Worm (Caenorhabditis elegans): ENCODE measurements around the gene Y37E11B.1.

Y37E11B.1 gene

ce11 chrIV:3551777-3552462 lies 27.5 kb upstream of the Y37E11B.1 start:
- TF ChIP-seq C38D4.7 (GFP tag; optimal IDR thresholded peaks at IDR 0.05) = peak; percentile 52
- TF ChIP-seq Y22D7AL.16 (tag; optimal IDR thresholded peaks at IDR 0.05) = peak; percentile 44
- TF ChIP-seq elt-4 (tag; optimal IDR thresholded peaks at IDR 0.05) = no peak
- TF ChIP-seq hlh-13 (GFP tag; optimal IDR thresholded peaks at IDR 0.05) = peak; percentile 4
- peak; percentile 36 for TF ChIP-seq zip-5 (tag; optimal IDR thresholded peaks at IDR 0.05)
- no peak for TF ChIP-seq ceh-9 (tag; optimal IDR thresholded peaks at IDR 0.05)
- 0 out of 2 replicates have a peak, but pooled peaks have one; percentile 32 for TF ChIP-seq ceh-45 (GFP tag; IDR thresholded peaks at IDR 0.05)
- TF ChIP-seq pha-4 (tag; optimal IDR thresholded peaks at IDR 0.05) = no peak
- TF ChIP-seq ceh-48 (tag; optimal IDR thresholded peaks at IDR 0.05) = peak; percentile 40
- no peak for TF ChIP-seq ahr-1 (tag; optimal IDR thresholded peaks at IDR 0.05)
- TF ChIP-seq odd-2 (tag; optimal IDR thresholded peaks at IDR 0.05) = peak; percentile 46
- peak; percentile 33 for TF ChIP-seq npax-4 (tag; optimal IDR thresholded peaks at IDR 0.05)
- TF ChIP-seq pat-9 (tag; optimal IDR thresholded peaks at IDR 0.05) = peak; percentile 49
- TF ChIP-seq hlh-8 (tag; optimal IDR thresholded peaks at IDR 0.05) = no peak
- no peak for TF ChIP-seq mec-3 (tag; optimal IDR thresholded peaks at IDR 0.05; ENCODE audit: borderline replicate concordance)
- TF ChIP-seq ceh-6 (GFP tag; optimal IDR thresholded peaks at IDR 0.05) = peak; percentile 56
- no peak for TF ChIP-seq ref-2 (tag; optimal IDR thresholded peaks at IDR 0.05)
- TF ChIP-seq K09A11.1 (tag; optimal IDR thresholded peaks at IDR 0.05; ENCODE audit: insufficient read depth) = peak; percentile 39
- no peak for TF ChIP-seq ceh-2 (tag; optimal IDR thresholded peaks at IDR 0.05)
- TF ChIP-seq che-1 (tag; optimal IDR thresholded peaks at IDR 0.05) = peak; percentile 64
- TF ChIP-seq sdc-2 (tag; optimal IDR thresholded peaks at IDR 0.05) = peak; percentile 13
- no peak for TF ChIP-seq ceh-30 (tag; optimal IDR thresholded peaks at IDR 0.05)
- TF ChIP-seq gmeb-2 (tag; optimal IDR thresholded peaks at IDR 0.05) = peak; percentile 37
- peak; percentile 1 for TF ChIP-seq hlh-30 (tag; optimal IDR thresholded peaks at IDR 0.05; ENCODE audit: insufficient read depth)
- peak; percentile 20 for TF ChIP-seq K02D7.2 (tag; optimal IDR thresholded peaks at IDR 0.05)
- TF ChIP-seq fkh-10 (GFP tag; optimal IDR thresholded peaks at IDR 0.05) = no peak
- peak; percentile 63 for TF ChIP-seq nhr-232 (tag; optimal IDR thresholded peaks at IDR 0.05)
- TF ChIP-seq sox-2 (GFP tag; IDR thresholded peaks at IDR 0.05) = no peak
- TF ChIP-seq pqm-1 (tag; optimal IDR thresholded peaks at IDR 0.05) = peak; percentile 26
- peak; percentile 37 for TF ChIP-seq ceh-18 (tag; optimal IDR thresholded peaks at IDR 0.05)
- TF ChIP-seq lim-6 (tag; optimal IDR thresholded peaks at IDR 0.05) = no peak
- peak; percentile 28 for TF ChIP-seq C08G9.2 (tag; optimal IDR thresholded peaks at IDR 0.05)
- peak; percentile 36 for TF ChIP-seq elt-2 (tag; optimal IDR thresholded peaks at IDR 0.05)
- TF ChIP-seq pros-1 (tag; optimal IDR thresholded peaks at IDR 0.05) = no peak
- no peak for TF ChIP-seq ama-1 (optimal IDR thresholded peaks at IDR 0.05)
- peak; percentile 37 for TF ChIP-seq T23F11.4 (GFP tag; optimal IDR thresholded peaks at IDR 0.05)
- no peak for TF ChIP-seq pax-1 (tag; optimal IDR thresholded peaks at IDR 0.05)
- peak; percentile 56 for TF ChIP-seq ttx-3 (tag; optimal IDR thresholded peaks at IDR 0.05)
- TF ChIP-seq hlh-15 (tag; optimal IDR thresholded peaks at IDR 0.05) = no peak
- peak; percentile 2 for TF ChIP-seq pha-2 (tag; optimal IDR thresholded peaks at IDR 0.05)
- TF ChIP-seq pag-3 (tag; optimal IDR thresholded peaks at IDR 0.05; ENCODE audit: borderline replicate concordance) = no peak
- TF ChIP-seq F13H6.1 (tag; optimal IDR thresholded peaks at IDR 0.05) = no peak
- peak; percentile 47 for TF ChIP-seq tbx-2 (tag; optimal IDR thresholded peaks at IDR 0.05)
- TF ChIP-seq unc-86 (tag; optimal IDR thresholded peaks at IDR 0.05) = peak; percentile 32
- TF ChIP-seq unc-42 (tag; optimal IDR thresholded peaks at IDR 0.05) = no peak
- TF ChIP-seq lin-11 (tag; optimal IDR thresholded peaks at IDR 0.05) = peak; percentile 46
- peak; percentile 38 for TF ChIP-seq ztf-16 (tag; optimal IDR thresholded peaks at IDR 0.05)
- TF ChIP-seq unc-3 (GFP tag; conservative IDR thresholded peaks at IDR 0.05) = peak; percentile 58; the same call in 1 of the 2 replicates
- TF ChIP-seq unc-3 (tag; optimal IDR thresholded peaks at IDR 0.05) = peak; percentile 37
- TF ChIP-seq ceh-24 (tag; optimal IDR thresholded peaks at IDR 0.05) = no peak
- peak; percentile 22 for TF ChIP-seq ceh-14 (tag; optimal IDR thresholded peaks at IDR 0.05)
- TF ChIP-seq hlh-6 (tag; optimal IDR thresholded peaks at IDR 0.05) = no peak
